Fruit fly (Drosophila melanogaster) whole organism, embryonic: ENCODE results near the gene RpL4.
A peak's percentile ranks its signal among the peaks of the same experiment; 100 is the strongest.

Experiments used
- Adf1 ChIP-seq: fragments of 200-800 bp; sonication (Bioruptor generic); IDR thresholded peaks from 2 replicates; pipeline ENCODE4 v1.3.6; 2022; ENCODE audit warnings: missing biosample characterization, missing genetic modification characterization
- Antp ChIP-seq: fragments of 200-800 bp; sonication (Bioruptor generic); optimal IDR thresholded peaks from 3 replicates; lab custom pipeline; 2016; ENCODE audit warnings: missing biosample characterization, missing genetic modification characterization
- C15 ChIP-seq: fragments of 200-800 bp; sonication (Bioruptor generic); IDR thresholded peaks from 3 replicates; pipeline ENCODE4 v1.3.6; 2022; ENCODE audit warnings: missing biosample characterization, missing genetic modification characterization
- CG11398 ChIP-seq: fragments of 200-800 bp; sonication (Bioruptor generic); optimal IDR thresholded peaks from 2 replicates; lab custom pipeline; 2016; ENCODE audit warnings: missing biosample characterization, missing genetic modification characterization
- CG1529 ChIP-seq: fragments of 200-800 bp; sonication (Bioruptor generic); optimal IDR thresholded peaks from 3 replicates; lab custom pipeline; 2018; ENCODE audit warnings: missing biosample characterization, missing genetic modification characterization
- CG15479 ChIP-seq: fragments of 200-800 bp; sonication (Bioruptor generic); optimal IDR thresholded peaks from 3 replicates; lab custom pipeline; 2019; ENCODE audit warnings: missing biosample characterization, mild to moderate bottlenecking, missing genetic modification characterization, moderate library complexity
- CG17328 ChIP-seq: fragments of 200-800 bp; sonication (Bioruptor generic); IDR thresholded peaks from 2 replicates; pipeline ENCODE4 v1.3.6; 2022; ENCODE audit warnings: missing biosample characterization, missing genetic modification characterization
- CG17612 ChIP-seq: fragments of 200-800 bp; sonication (Bioruptor generic); IDR thresholded peaks from 2 replicates; pipeline ENCODE4 v1.3.6; 2022; ENCODE audit warnings: missing biosample characterization, missing genetic modification characterization
- CG1832 ChIP-seq: fragments of 200-800 bp; sonication (Bioruptor generic); optimal IDR thresholded peaks from 2 replicates; lab custom pipeline; 2017; ENCODE audit warnings: missing biosample characterization, mild to moderate bottlenecking, missing genetic modification characterization, inconsistent platforms
- CG18599 ChIP-seq: fragments of 200-800 bp; sonication (Bioruptor generic); optimal IDR thresholded peaks from 3 replicates; lab custom pipeline; 2017; ENCODE audit warnings: missing biosample characterization, missing genetic modification characterization, mild to moderate bottlenecking, moderate library complexity, missing genetic modification reagents
- CG2875 ChIP-seq: fragments of 200-800 bp; sonication (Bioruptor generic); optimal IDR thresholded peaks from 2 replicates; lab custom pipeline; 2017; ENCODE audit warnings: missing biosample characterization, mild to moderate bottlenecking, missing genetic modification characterization, missing genetic modification reagents
- CG31441 ChIP-seq: fragments of 200-800 bp; sonication (Bioruptor generic); IDR thresholded peaks from 2 replicates; pipeline ENCODE4 v1.3.6; 2022; ENCODE audit warnings: missing biosample characterization, missing genetic modification characterization
- CG3163 ChIP-seq: fragments of 200-800 bp; sonication (Bioruptor generic); optimal IDR thresholded peaks from 3 replicates; lab custom pipeline; 2016; ENCODE audit warnings: missing biosample characterization, missing genetic modification characterization
- CG3847 ChIP-seq: fragments of 200-800 bp; sonication (Bioruptor generic); IDR thresholded peaks from 2 replicates; pipeline ENCODE4 v1.3.6; 2022; ENCODE audit warnings: missing biosample characterization, missing genetic modification characterization
- CG6689 ChIP-seq: fragments of 200-800 bp; sonication (Bioruptor generic); IDR thresholded peaks from 2 replicates; pipeline ENCODE4 v1.3.6; 2022; ENCODE audit warnings: missing biosample characterization, missing genetic modification characterization
- CG6854 ChIP-seq: fragments of 200-800 bp; sonication (Bioruptor generic); optimal IDR thresholded peaks from 3 replicates; lab custom pipeline; 2017; ENCODE audit warnings: missing biosample characterization, mild to moderate bottlenecking, missing genetic modification characterization
- CG7839 ChIP-seq: fragments of 200-800 bp; sonication (Bioruptor generic); optimal IDR thresholded peaks from 3 replicates; lab custom pipeline; 2018; ENCODE audit warnings: missing biosample characterization, mild to moderate bottlenecking, missing genetic modification characterization, moderate library complexity
- CG9215 ChIP-seq: fragments of 200-800 bp; sonication (Bioruptor generic); IDR thresholded peaks from 2 replicates; pipeline ENCODE4 v1.3.6; 2022; ENCODE audit warnings: missing biosample characterization, missing genetic modification characterization
- D ChIP-seq, 2 experiments: fragments of 200-800 bp in 1 of 2; fragments of >200 bp in 1 of 2; sonication (Bioruptor generic) in 1 of 2; optimal IDR thresholded peaks; 2 replicates in 1 of 2; 3 replicates in 1 of 2; lab custom pipeline; 2017; ENCODE audit warnings: mild to moderate bottlenecking in 1 of 2, missing biosample characterization in 1 of 2, missing genetic modification characterization in 1 of 2, missing genetic modification reagents in 1 of 2
- D19B ChIP-seq: fragments of 200-800 bp; sonication (Bioruptor generic); optimal IDR thresholded peaks from 2 replicates; lab custom pipeline; 2017; ENCODE audit warnings: missing biosample characterization, mild to moderate bottlenecking, missing genetic modification characterization
- Eip74EF ChIP-seq, 2 experiments: fragments of 200-800 bp in 1 of 2; fragments of >200 bp in 1 of 2; sonication (Bioruptor generic) in 1 of 2; optimal IDR thresholded peaks; 2 replicates each; lab custom pipeline; 2017 to 2019; ENCODE audit warnings: missing biosample characterization in 2 of 2, missing genetic modification characterization in 2 of 2, mild to moderate bottlenecking in 1 of 2, moderate library complexity in 1 of 2
- GATAe ChIP-seq: fragments of 200-800 bp; sonication (Bioruptor generic); conservative IDR thresholded peaks from 2 replicates; pipeline ENCODE4 v1.3.6; 2022; ENCODE audit warnings: missing biosample characterization, missing genetic modification characterization
- HLH54F ChIP-seq: fragments of 200-800 bp; sonication (Bioruptor generic); optimal IDR thresholded peaks from 3 replicates; lab custom pipeline; 2016; ENCODE audit warnings: missing biosample characterization, missing genetic modification characterization
- HmgZ ChIP-seq: fragments of 200-800 bp; sonication (Bioruptor generic); optimal IDR thresholded peaks from 2 replicates; lab custom pipeline; 2018; ENCODE audit warnings: missing biosample characterization, mild to moderate bottlenecking, missing genetic modification characterization
- Hmr ChIP-seq: fragments of 200-800 bp; sonication (Bioruptor generic); optimal IDR thresholded peaks from 3 replicates; lab custom pipeline; 2017; ENCODE audit warnings: mild to moderate bottlenecking, missing biosample characterization, missing genetic modification reagents, missing genetic modification characterization
- Jarid2 ChIP-seq: fragments of 200-800 bp; sonication (Bioruptor generic); optimal IDR thresholded peaks from 3 replicates; lab custom pipeline; 2017; ENCODE audit warnings: mild to moderate bottlenecking, missing biosample characterization, missing genetic modification reagents, missing genetic modification characterization
- Meics ChIP-seq: fragments of 200-800 bp; sonication (Bioruptor generic); optimal IDR thresholded peaks from 2 replicates; lab custom pipeline; 2017; ENCODE audit warnings: missing biosample characterization, mild to moderate bottlenecking, missing genetic modification characterization
- Neu2 ChIP-seq: fragments of 200-800 bp; sonication (Bioruptor generic); optimal IDR thresholded peaks from 3 replicates; lab custom pipeline; 2016; ENCODE audit warnings: missing biosample characterization, missing genetic modification characterization, borderline replicate concordance
- Spps ChIP-seq: fragments of 200-800 bp; sonication (Bioruptor generic); optimal IDR thresholded peaks from 2 replicates; lab custom pipeline; 2018; ENCODE audit warnings: missing biosample characterization, mild to moderate bottlenecking, missing genetic modification characterization
- bcd ChIP-seq: fragments of 200-800 bp; sonication (Bioruptor generic); optimal IDR thresholded peaks from 2 replicates; lab custom pipeline; 2017; ENCODE audit warnings: missing biosample characterization, mild to moderate bottlenecking, missing genetic modification characterization
- bowl ChIP-seq: fragments of 200-800 bp; sonication (Bioruptor generic); IDR thresholded peaks from 2 replicates; pipeline ENCODE4 v1.3.6; 2022; ENCODE audit warnings: missing biosample characterization, missing genetic modification characterization
- chn ChIP-seq: fragments of 200-800 bp; sonication (Bioruptor generic); optimal IDR thresholded peaks from 2 replicates; lab custom pipeline; 2016; ENCODE audit warnings: missing biosample characterization, missing genetic modification characterization
- crc ChIP-seq: fragments of 200-800 bp; sonication (Bioruptor generic); optimal IDR thresholded peaks from 2 replicates; lab custom pipeline; 2016; ENCODE audit warnings: missing biosample characterization, missing genetic modification characterization
- dm ChIP-seq: fragments of 200-800 bp; sonication (Bioruptor generic); optimal IDR thresholded peaks from 3 replicates; lab custom pipeline; 2016; ENCODE audit warnings: missing biosample characterization, missing genetic modification characterization
- fu2 ChIP-seq: fragments of 200-800 bp; sonication (Bioruptor generic); optimal IDR thresholded peaks from 2 replicates; lab custom pipeline; 2016; ENCODE audit warnings: missing biosample characterization, missing genetic modification characterization
- gsb-n ChIP-seq: fragments of 200-800 bp; sonication (Bioruptor generic); optimal IDR thresholded peaks from 3 replicates; lab custom pipeline; 2018; ENCODE audit warnings: missing biosample characterization, mild to moderate bottlenecking, missing genetic modification characterization
- h ChIP-seq: fragments of >200 bp; optimal IDR thresholded peaks from 2 replicates; lab custom pipeline; 2017
- hth ChIP-seq: fragments of >200 bp; optimal IDR thresholded peaks from 2 replicates; lab custom pipeline; 2017; ENCODE audit warnings: inconsistent platforms
- nom ChIP-seq: fragments of 200-800 bp; sonication (Bioruptor generic); optimal IDR thresholded peaks from 2 replicates; lab custom pipeline; 2017; ENCODE audit warnings: missing biosample characterization, missing genetic modification characterization, mild to moderate bottlenecking, moderate library complexity, missing genetic modification reagents
- odd ChIP-seq: fragments of 200-800 bp; sonication (Bioruptor generic); optimal IDR thresholded peaks from 2 replicates; lab custom pipeline; 2017; ENCODE audit warnings: missing biosample characterization, mild to moderate bottlenecking, missing genetic modification characterization
- peb ChIP-seq: fragments of 200-800 bp; sonication (Bioruptor generic); IDR thresholded peaks from 2 replicates; pipeline ENCODE4 v1.3.6; 2022; ENCODE audit warnings: missing biosample characterization, missing genetic modification characterization
- pros ChIP-seq: fragments of 200-800 bp; sonication (Bioruptor generic); optimal IDR thresholded peaks from 3 replicates; lab custom pipeline; 2019; ENCODE audit warnings: missing biosample characterization, mild to moderate bottlenecking, missing genetic modification characterization, moderate library complexity
- pzg ChIP-seq: fragments of 200-800 bp; sonication (Bioruptor generic); optimal IDR thresholded peaks from 3 replicates; lab custom pipeline; 2018; ENCODE audit warnings: missing biosample characterization, mild to moderate bottlenecking, missing genetic modification characterization, moderate library complexity
- salm ChIP-seq: fragments of 200-800 bp; sonication (Bioruptor generic); optimal IDR thresholded peaks from 2 replicates; lab custom pipeline; 2018; ENCODE audit warnings: missing biosample characterization, mild to moderate bottlenecking, missing genetic modification characterization
- sc ChIP-seq, 3 experiments: fragments of >200 bp in 2 of 3; fragments of 200-800 bp in 1 of 3; sonication (Bioruptor generic) in 1 of 3; optimal IDR thresholded peaks; 2 replicates in 2 of 3; 3 replicates in 1 of 3; lab custom pipeline; 2017; ENCODE audit warnings: mild to moderate bottlenecking in 1 of 3, missing biosample characterization in 1 of 3, missing genetic modification characterization in 1 of 3, missing genetic modification reagents in 1 of 3
- slp2 ChIP-seq: fragments of 200-800 bp; sonication (Bioruptor generic); optimal IDR thresholded peaks from 2 replicates; lab custom pipeline; 2016; ENCODE audit warnings: missing biosample characterization, missing genetic modification characterization
- sob ChIP-seq: fragments of 200-800 bp; sonication (Bioruptor generic); IDR thresholded peaks from 2 replicates; pipeline ENCODE4 v1.3.6; 2022; ENCODE audit warnings: missing biosample characterization, missing genetic modification characterization
- vfl ChIP-seq: fragments of 200-800 bp; sonication (Bioruptor generic); optimal IDR thresholded peaks from 2 replicates; lab custom pipeline; 2016; ENCODE audit warnings: missing biosample characterization, missing genetic modification characterization
- zfh1 ChIP-seq: fragments of 200-800 bp; sonication (Bioruptor generic); IDR thresholded peaks from 3 replicates; pipeline ENCODE4 v1.3.6; 2022; ENCODE audit warnings: missing biosample characterization, missing genetic modification characterization

The RpL4 gene

DNA sequence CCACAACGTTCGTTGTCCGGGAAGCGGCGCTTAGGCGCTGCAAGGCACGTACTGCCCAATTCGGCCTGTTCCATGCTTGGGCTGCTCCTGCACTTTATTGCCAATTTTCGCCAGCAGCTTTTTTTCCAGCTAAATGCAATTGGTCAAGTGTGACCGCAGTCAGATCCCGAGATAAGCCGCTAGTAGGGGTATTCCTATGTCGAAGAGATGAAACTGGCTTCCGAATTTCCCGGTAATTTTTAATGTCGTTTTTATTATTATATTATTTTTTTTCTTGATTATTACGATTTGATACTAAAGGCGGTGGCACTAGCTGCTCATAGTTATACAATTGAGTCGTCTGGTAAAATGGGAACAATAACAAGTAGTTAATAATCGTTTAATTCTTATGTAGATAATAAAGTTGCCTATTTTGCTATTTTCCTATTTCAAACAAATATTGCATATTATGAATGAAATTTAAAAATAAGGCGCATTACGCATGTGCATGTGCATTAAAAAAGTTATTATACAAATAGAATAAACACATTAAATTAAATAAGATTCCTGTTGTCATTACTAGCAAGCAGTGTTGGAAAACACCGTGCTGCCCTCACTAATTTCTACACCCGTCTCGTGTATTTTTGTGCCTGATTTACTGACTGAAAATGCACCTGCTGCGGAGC is 6.1 kb upstream of the RpL4 start, which contains the start of the genes CG5003 and mRpS22 (continued):
- no peak; the same call in 1 of the 2 replicates for TF ChIP-seq bowl (GFP tag; lab: Robert Waterston, UW)
- TF ChIP-seq pros (GFP tag; lab: Kevin White, UChicago): no peak
- no peak for TF ChIP-seq CG1529 (GFP tag; lab: Kevin White, UChicago)
- peak; percentile 6; the same call in 1 of the 3 replicates for TF ChIP-seq zfh1
- no peak for TF ChIP-seq GATAe (GFP tag; lab: Robert Waterston, UW)
- TF ChIP-seq CG18599 (GFP tag; lab: Kevin White, UChicago): peak; percentile 45
- no peak for TF ChIP-seq CG1832 (GFP tag; lab: Kevin White, UChicago)
- TF ChIP-seq hth (lab: Kevin White, UChicago): no peak
- no peak for TF ChIP-seq Neu2
- TF ChIP-seq CG9215: peak; percentile 45
- no peak for TF ChIP-seq CG15479
- TF ChIP-seq CG11398 (GFP tag; lab: Kevin White, UChicago): no peak
- TF ChIP-seq fu2 (GFP tag; lab: Kevin White, UChicago): no peak
- TF ChIP-seq Meics (GFP tag; lab: Kevin White, UChicago): peak; percentile 77
- TF ChIP-seq D (optimal IDR thresholded peaks at IDR 0.05; lab: Kevin White, UChicago): no peak
- peak; percentile 49 for TF ChIP-seq D (GFP tag; optimal IDR thresholded peaks at IDR 0.05; lab: Kevin White, UChicago)
- no peak for TF ChIP-seq crc
- peak; percentile 70 for TF ChIP-seq CG7839 (tag; lab: Kevin White, UChicago)
- peak; percentile 11 for TF ChIP-seq vfl (GFP tag; lab: Kevin White, UChicago)
- peak; percentile 12 for TF ChIP-seq dm (GFP tag; lab: Kevin White, UChicago)
- no peak for TF ChIP-seq Adf1
- no peak for TF ChIP-seq peb (GFP tag; lab: Robert Waterston, UW)
- TF ChIP-seq C15: no peak
- peak; percentile 58 for TF ChIP-seq CG3847 (GFP tag; lab: Robert Waterston, UW)
- peak; percentile 3 for TF ChIP-seq Spps (tag; lab: Kevin White, UChicago)
- no peak for TF ChIP-seq CG17612 (GFP tag; lab: Robert Waterston, UW)
- peak; percentile 56 for TF ChIP-seq Hmr (GFP tag; lab: Kevin White, UChicago)
- peak; percentile 17 for TF ChIP-seq Jarid2 (GFP tag; lab: Kevin White, UChicago)
- TF ChIP-seq CG17328: peak; percentile 14; the same call in 1 of the 2 replicates
- TF ChIP-seq odd (GFP tag; lab: Kevin White, UChicago): no peak
- peak; percentile 74 for TF ChIP-seq sob (GFP tag; lab: Robert Waterston, UW)
- peak; percentile 64 for TF ChIP-seq CG31441 (GFP tag; lab: Robert Waterston, UW)
- no peak for TF ChIP-seq salm (tag; lab: Kevin White, UChicago)
- TF ChIP-seq sc (optimal IDR thresholded peaks at IDR 0.05; lab: Kevin White, UChicago): no peak
- TF ChIP-seq sc (GFP tag; optimal IDR thresholded peaks at IDR 0.05; lab: Kevin White, UChicago): no peak
- peak; percentile 14 for TF ChIP-seq CG2875
- peak; percentile 54 for TF ChIP-seq gsb-n
- peak; percentile 50 for TF ChIP-seq bcd (GFP tag; lab: Kevin White, UChicago)
- no peak for TF ChIP-seq Antp (GFP tag; lab: Kevin White, UChicago)
- no peak for TF ChIP-seq Eip74EF (GFP tag; optimal IDR thresholded peaks at IDR 0.05; lab: Kevin White, UChicago)
- TF ChIP-seq CG6689: peak; percentile 69
- no peak for TF ChIP-seq nom (GFP tag; lab: Kevin White, UChicago)
- TF ChIP-seq h (lab: Kevin White, UChicago): no peak
- peak; percentile 22 for TF ChIP-seq pzg (GFP tag; lab: Kevin White, UChicago)
- TF ChIP-seq chn (GFP tag; lab: Kevin White, UChicago): no peak
- no peak for TF ChIP-seq slp2 (GFP tag; lab: Kevin White, UChicago)
- peak; percentile 32 for TF ChIP-seq HmgZ (tag; lab: Kevin White, UChicago)
- no peak for TF ChIP-seq CG6854 (GFP tag; lab: Kevin White, UChicago)
- peak; percentile 45 for TF ChIP-seq D19B (GFP tag; lab: Kevin White, UChicago)
- TF ChIP-seq HLH54F (GFP tag; lab: Kevin White, UChicago): peak; percentile 7
- TF ChIP-seq CG3163 (GFP tag; lab: Kevin White, UChicago): no peak
